Fruit fly (Drosophila melanogaster): ENCODE measurements around the gene CG46439.

DNA sequence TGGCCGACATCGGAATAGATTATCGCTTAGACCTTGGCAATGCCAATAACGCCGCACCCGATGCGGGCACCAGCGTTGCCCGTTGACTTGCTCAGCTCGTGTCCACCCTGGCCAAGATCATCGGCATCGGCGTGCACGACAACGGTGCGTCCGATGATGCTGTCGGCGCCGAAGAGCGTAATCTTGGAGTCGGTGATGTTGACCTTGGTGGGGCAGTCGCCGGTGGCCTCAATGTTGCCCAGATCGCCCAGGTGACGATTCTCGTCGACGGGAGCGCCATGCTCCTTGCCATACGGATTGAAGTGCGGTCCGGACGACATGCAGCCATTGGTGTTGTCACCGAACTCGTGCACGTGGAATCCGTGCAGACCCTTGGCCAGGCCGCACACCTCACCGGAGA is 16.4 kb upstream of the CG46439 start:
- TF ChIP-seq EcR (GFP tag; optimal IDR thresholded peaks at IDR 0.05), result no peak
- TF ChIP-seq Dll (optimal IDR thresholded peaks at IDR 0.05), result no peak
- no peak for TF ChIP-seq CG8478 (optimal IDR thresholded peaks at IDR 0.05)
- TF ChIP-seq psq (optimal IDR thresholded peaks at IDR 0.05), result no peak

All from whole organism.